Fruit fly (Drosophila melanogaster): ENCODE data around the gene OXA1L.

Gene OXA1L

DNA sequence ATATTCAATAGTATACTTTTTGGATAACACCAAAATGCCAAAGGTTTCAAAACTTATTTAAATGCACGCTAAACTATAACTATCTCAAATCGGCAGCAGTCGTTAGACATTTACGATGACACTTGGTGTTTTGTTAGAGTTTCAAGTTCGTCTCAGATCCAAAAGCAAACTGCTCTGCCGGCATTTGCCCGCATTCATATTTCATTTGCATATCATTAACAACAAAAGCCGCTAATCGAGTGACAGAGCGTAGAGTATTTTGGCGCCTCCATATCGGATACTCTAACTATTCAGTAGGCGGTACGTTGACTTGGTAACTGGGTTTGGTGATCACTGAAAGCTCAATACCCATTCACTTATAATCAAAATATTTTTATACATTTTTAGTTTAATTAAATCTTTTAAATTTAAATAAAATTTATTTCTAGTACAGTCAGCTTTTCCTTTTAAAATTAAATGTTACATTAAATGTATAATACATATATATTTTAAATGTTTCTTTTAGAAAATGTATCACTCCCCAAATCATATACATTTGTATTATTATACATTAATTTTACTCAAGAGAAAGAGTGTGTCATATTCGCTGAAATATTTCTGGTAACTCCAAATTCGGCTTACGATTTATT, 7.0 kb upstream of the OXA1L start (continued):
- no peak for TF ChIP-seq Tbp (GFP tag; optimal IDR thresholded peaks at IDR 0.05)
- no peak for TF ChIP-seq ems (GFP tag; optimal IDR thresholded peaks at IDR 0.05)
- no peak for TF ChIP-seq CrebB (tag; optimal IDR thresholded peaks at IDR 0.05)
- TF ChIP-seq CG5180 (GFP tag; optimal IDR thresholded peaks at IDR 0.05): no peak
- no peak for TF ChIP-seq Doc2 (GFP tag; IDR thresholded peaks at IDR 0.05)
- no peak for TF ChIP-seq CG32532 (GFP tag; IDR thresholded peaks at IDR 0.05)
- no peak for TF ChIP-seq Dbx (GFP tag; IDR thresholded peaks at IDR 0.05)
- TF ChIP-seq HLH4C (GFP tag; IDR thresholded peaks at IDR 0.05; ENCODE audit: partially characterized antibody): no peak
- TF ChIP-seq CG34224 (GFP tag; IDR thresholded peaks at IDR 0.05; ENCODE audit: partially characterized antibody): no peak
- no peak for TF ChIP-seq CG17802 (tag; optimal IDR thresholded peaks at IDR 0.05)
- no peak for TF ChIP-seq pita (GFP tag; optimal IDR thresholded peaks at IDR 0.05)
- TF ChIP-seq gsb (GFP tag; IDR thresholded peaks at IDR 0.05): no peak
- TF ChIP-seq Deaf1 (tag; optimal IDR thresholded peaks at IDR 0.05): peak; percentile 39
- no peak for TF ChIP-seq NK7.1 (GFP tag; optimal IDR thresholded peaks at IDR 0.05)
- no peak for TF ChIP-seq Dad (GFP tag; optimal IDR thresholded peaks at IDR 0.05)
- peak; percentile 44; the same call in 1 of the 2 replicates for TF ChIP-seq Xrp1 (GFP tag; IDR thresholded peaks at IDR 0.05)
- TF ChIP-seq CG2678 (tag; optimal IDR thresholded peaks at IDR 0.05): peak; percentile 80
- peak; percentile 58; the same call in 2 of the 3 replicates for TF ChIP-seq tgo (GFP tag; IDR thresholded peaks at IDR 0.05)
- TF ChIP-seq odd (GFP tag; optimal IDR thresholded peaks at IDR 0.05): peak; percentile 62
- TF ChIP-seq ci (GFP tag; IDR thresholded peaks at IDR 0.05): no peak
- no peak for TF ChIP-seq Spps (tag; optimal IDR thresholded peaks at IDR 0.05)
- no peak for TF ChIP-seq CG17568 (GFP tag; optimal IDR thresholded peaks at IDR 0.05)
- no peak for TF ChIP-seq usp (GFP tag; optimal IDR thresholded peaks at IDR 0.05)
- TF ChIP-seq Ets97D (GFP tag; optimal IDR thresholded peaks at IDR 0.05): no peak
- TF ChIP-seq Side (GFP tag; optimal IDR thresholded peaks at IDR 0.05): no peak
- no peak for TF ChIP-seq CG12104 (GFP tag; optimal IDR thresholded peaks at IDR 0.05)
- TF ChIP-seq twi (tag; optimal IDR thresholded peaks at IDR 0.05): no peak
- peak; percentile 58; the same call in 1 of the 2 replicates for TF ChIP-seq slbo (GFP tag; IDR thresholded peaks at IDR 0.05)
- TF ChIP-seq mam (GFP tag; optimal IDR thresholded peaks at IDR 0.05): no peak
- no peak for TF ChIP-seq ewg (GFP tag; optimal IDR thresholded peaks at IDR 0.05)
- TF ChIP-seq sens-2 (GFP tag; IDR thresholded peaks at IDR 0.05): no peak
- TF ChIP-seq Mrtf (GFP tag; IDR thresholded peaks at IDR 0.05): no peak
- TF ChIP-seq CG30020 (tag; optimal IDR thresholded peaks at IDR 0.05): peak; percentile 4
- no peak for TF ChIP-seq peb (GFP tag; IDR thresholded peaks at IDR 0.05)
- no peak for TF ChIP-seq Taf1 (GFP tag; IDR thresholded peaks at IDR 0.05)
- no peak for TF ChIP-seq CG18011 (GFP tag; optimal IDR thresholded peaks at IDR 0.05)
- TF ChIP-seq CG1603 (tag; optimal IDR thresholded peaks at IDR 0.05): no peak
- TF ChIP-seq Hr39 (optimal IDR thresholded peaks at IDR 0.05): no peak
- TF ChIP-seq Sry-β (GFP tag; optimal IDR thresholded peaks at IDR 0.05): no peak
- TF ChIP-seq Dp (GFP tag; optimal IDR thresholded peaks at IDR 0.05): peak; percentile 19
- no peak for TF ChIP-seq CG3407 (GFP tag; optimal IDR thresholded peaks at IDR 0.05)
- TF ChIP-seq sqz (GFP tag; optimal IDR thresholded peaks at IDR 0.05): peak; percentile 4
- TF ChIP-seq kay (GFP tag; optimal IDR thresholded peaks at IDR 0.05): no peak
- no peak for TF ChIP-seq CG4404 (GFP tag; IDR thresholded peaks at IDR 0.05)
- no peak for TF ChIP-seq trh (GFP tag; optimal IDR thresholded peaks at IDR 0.05)
- TF ChIP-seq CG14965 (GFP tag; optimal IDR thresholded peaks at IDR 0.05; ENCODE audit: borderline replicate concordance): no peak
- TF ChIP-seq CG9932 (GFP tag; IDR thresholded peaks at IDR 0.05): no peak
- no peak for TF ChIP-seq pnt (GFP tag; optimal IDR thresholded peaks at IDR 0.05)
- peak; percentile 96 for TF ChIP-seq D19A (tag; optimal IDR thresholded peaks at IDR 0.05)
- TF ChIP-seq bowl (GFP tag; IDR thresholded peaks at IDR 0.05): no peak
- peak; percentile 36 for TF ChIP-seq tap (tag; optimal IDR thresholded peaks at IDR 0.05)
- no peak for TF ChIP-seq dimm (GFP tag; IDR thresholded peaks at IDR 0.05)
